Worm (Caenorhabditis elegans) whole organism, dauer: ENCODE data around the gene Y32G9B.1.

Experiments used
- unc-62 ChIP-seq: sonication (generic microtip); optimal IDR thresholded peaks from 2 replicates; lab custom pipeline; 2017; ENCODE audit warnings: missing biosample characterization, missing genetic modification reagents, missing genetic modification characterization

Gene Y32G9B.1

DNA sequence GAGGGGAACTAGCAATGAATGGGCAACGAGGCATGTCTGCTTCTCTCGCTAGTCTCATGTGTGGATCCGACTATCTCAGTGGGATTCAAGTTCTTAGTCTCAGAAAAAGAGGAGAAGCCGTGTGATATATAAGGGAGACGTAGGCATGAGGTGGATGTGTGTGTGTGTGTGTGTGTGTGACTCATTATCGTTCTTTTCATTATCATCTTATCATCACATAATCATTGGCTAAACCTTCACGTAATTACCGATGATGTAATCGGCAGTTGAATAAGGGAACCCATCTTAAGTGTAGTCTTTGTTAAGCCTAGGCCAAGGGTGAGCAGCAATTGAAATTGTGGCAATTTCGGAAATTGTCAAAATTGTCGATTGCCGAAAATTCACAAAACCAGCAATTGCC is at the start of gene Y32G9B.1:
Y32G9B.1 (minus strand) TSS at position 101 of the 400 bp plus-strand sequence.
- TF ChIP-seq unc-62 (GFP tag; lab: Kevin White, UChicago), result no peak

DNA sequence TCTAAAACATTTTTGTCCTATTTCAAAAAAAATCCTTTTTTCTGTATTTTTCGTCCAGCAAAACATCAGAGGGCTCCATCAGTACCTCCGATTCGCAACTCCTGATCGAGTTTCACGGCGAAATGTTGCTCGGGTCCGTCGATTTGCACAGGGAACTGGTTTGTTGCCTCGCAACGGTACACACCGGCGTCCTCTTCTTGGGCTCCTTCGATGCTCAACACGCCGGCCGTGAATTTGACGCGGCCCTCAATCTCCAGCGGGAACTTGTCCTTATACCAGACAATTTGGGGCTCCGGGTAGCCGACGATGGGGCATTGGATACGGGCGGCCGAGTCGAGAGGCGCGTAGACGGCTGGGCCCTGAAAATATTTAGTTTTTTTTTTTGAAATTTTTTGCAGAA is 48.2 kb upstream of the Y32G9B.1 start:
- no peak for TF ChIP-seq unc-62 (GFP tag; lab: Kevin White, UChicago)

DNA sequence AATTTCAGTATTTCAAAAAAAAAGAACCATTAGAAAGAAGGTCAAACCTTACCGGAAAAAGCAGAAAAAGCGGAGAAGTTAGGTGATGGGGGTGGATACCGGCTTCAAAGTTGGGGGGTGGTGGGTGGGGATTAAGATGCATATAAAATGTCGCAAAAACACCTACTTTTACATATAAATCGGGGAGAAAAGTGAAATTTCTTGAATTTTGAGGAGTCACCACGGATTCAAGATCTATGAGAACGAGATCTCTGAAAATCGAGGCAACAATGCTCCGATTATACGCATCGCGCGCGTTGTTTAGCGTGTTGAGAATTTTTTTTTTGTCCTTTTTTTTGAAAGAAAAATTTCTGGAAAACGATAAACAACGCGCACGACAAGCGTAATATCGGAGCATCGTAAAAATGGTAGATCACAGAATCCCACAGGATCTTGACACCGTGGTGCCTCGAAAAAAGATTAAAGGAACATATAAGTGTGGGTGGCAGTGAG is 45.7 kb upstream of the Y32G9B.1 start:
- no peak for TF ChIP-seq unc-62 (GFP tag; lab: Kevin White, UChicago)

DNA sequence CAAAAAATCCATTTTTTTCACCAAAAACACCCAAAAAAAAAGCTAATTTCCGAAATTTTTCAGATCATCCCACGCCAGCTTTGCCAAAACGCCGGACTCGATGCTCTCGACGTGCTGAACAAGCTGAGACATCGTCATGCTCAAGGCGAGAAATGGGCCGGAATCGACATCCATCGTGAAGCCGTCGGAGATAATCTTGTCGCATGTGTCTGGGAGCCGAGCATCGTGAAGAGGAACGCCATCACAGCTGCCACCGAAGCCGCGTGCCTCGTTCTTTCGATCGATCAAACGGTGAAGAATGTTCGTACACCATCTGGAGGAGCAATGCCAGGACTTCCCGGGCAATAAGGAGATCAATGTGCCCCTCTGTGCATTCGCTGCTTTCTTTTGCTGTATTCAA is 45.0 kb upstream of the Y32G9B.1 start:
- TF ChIP-seq unc-62 (GFP tag; lab: Kevin White, UChicago), result no peak

DNA sequence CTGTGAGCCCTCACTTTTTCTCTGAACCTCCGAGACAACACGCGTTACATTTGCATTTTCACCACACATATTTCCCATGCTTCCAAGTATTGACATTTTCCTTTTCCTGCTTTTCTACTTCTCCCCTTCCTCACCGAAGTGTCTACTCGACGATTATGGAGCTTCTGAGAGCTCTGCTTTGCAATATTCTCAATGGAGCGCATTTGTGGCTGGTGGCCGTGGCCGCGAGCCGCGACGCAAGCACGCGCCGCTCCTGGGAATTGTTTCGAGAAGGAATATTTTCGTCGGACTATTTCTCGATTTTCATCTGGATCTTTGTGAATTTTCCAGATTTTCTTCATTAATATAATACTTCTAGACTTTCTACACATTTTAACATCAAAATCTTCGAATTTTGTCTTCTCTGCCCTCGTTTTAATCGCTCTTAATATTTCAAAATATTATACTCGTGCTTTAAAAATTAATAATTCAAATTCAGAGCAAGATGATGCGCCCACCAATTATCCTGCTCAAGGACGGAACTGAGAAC is 42.0 kb upstream of the Y32G9B.1 start, which contains the start of the genes T10B5.4 and cct-7:
T10B5.4 (minus strand) TSS at position 40 of the 529 bp plus-strand sequence.
cct-7 (plus strand) TSS at position 479 of the 529 bp plus-strand sequence.
- TF ChIP-seq unc-62 (GFP tag; lab: Kevin White, UChicago), result no peak

DNA sequence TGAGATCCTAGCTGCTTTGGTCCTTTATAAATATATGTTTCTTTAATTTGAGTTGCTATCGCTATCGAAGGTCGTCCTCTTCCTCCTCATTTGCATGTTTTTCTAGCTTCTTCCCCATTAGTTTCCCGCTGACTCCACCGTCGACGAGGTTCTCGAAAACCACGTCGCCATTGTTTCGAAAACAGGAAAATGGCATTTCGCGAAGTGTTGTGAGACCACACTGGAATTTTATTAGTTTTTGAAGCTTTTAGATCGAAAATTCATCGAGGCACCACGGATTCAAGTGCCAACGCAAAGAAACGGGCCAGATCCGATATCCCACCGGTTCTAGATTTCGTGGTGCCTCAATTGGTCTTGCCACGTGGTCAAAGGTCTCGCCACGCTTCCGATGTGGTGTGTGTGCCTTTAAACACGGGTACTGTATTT is 40.7 kb upstream of the Y32G9B.1 start:
- no peak for TF ChIP-seq unc-62 (GFP tag; lab: Kevin White, UChicago)

DNA sequence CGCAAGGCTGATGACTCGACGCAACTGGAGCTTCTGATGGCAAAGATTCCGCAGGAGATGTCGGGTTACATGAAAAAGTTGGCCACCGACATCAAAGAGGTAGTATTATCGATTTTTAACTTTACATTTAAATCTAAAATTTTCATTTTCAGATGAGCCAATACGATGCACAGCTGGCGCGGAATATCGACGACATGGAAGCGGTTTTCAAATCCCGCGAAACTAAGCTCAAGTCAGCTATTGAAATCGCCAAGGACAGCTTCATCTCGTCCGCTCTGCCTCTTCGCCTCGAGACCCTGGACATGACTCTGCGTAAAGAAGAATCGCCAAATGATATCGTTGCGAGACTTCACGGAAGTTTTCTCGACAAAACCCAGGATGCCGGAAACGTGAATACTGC is 39.8 kb upstream of the Y32G9B.1 start, which contains the start of gene T10B5.3:
T10B5.3 (minus strand) TSS at position 101 of the 400 bp plus-strand sequence.
- TF ChIP-seq unc-62 (GFP tag; lab: Kevin White, UChicago), result no peak

DNA sequence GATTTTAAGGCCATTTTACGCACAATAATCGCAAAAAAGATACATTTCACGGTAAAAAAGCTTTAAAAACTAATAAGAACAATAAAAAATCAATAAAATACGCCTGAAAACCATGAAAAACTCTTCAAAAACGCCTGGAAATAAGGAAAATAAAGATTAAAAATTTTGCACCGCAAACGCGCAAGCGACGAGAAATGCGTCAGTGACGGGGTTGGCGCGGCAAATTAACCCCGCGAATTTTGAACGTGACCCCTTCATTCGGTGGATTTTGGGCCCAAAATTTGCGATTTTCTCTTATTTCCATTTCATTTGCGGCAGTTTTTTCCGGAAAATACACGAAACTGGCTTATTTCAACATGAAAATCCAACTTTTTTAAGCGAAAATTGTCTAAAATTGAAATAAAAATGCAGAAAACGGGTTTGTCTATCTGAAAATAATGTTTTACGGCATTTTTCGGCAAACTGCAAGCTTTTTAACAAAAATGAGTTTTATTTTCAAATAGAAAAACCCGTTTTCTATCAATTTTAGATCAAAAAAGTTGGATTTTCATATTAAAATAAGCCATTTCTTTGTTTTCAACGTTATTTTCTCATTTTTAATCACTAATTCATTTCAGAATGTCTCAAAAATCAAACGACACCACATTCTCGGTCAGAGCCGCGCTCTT is 38.9 kb upstream of the Y32G9B.1 start, which contains the start of gene knl-3:
knl-3 (plus strand) TSS at position 618 of the 668 bp plus-strand sequence.
- no peak for TF ChIP-seq unc-62 (GFP tag; lab: Kevin White, UChicago)

DNA sequence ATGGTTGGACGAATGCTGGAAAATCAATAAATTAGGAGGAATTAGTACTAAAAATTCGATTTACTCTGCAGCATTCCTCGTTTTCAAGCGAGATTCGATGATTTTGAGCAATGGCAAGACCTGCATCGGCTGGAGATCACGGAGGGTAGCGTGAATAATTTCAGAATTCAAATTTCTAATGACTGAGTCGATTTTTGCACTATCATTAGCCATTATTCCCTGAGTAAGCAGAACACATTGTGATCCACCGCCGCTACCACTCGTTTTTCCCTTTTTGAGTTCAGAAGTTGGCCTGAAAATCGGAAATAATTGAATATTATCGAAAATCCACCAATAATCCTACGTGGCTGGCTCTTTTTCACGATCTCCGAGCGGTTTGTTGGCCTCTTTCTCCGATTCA is 38.2 kb upstream of the Y32G9B.1 start:
- TF ChIP-seq unc-62 (GFP tag; lab: Kevin White, UChicago), result no peak

DNA sequence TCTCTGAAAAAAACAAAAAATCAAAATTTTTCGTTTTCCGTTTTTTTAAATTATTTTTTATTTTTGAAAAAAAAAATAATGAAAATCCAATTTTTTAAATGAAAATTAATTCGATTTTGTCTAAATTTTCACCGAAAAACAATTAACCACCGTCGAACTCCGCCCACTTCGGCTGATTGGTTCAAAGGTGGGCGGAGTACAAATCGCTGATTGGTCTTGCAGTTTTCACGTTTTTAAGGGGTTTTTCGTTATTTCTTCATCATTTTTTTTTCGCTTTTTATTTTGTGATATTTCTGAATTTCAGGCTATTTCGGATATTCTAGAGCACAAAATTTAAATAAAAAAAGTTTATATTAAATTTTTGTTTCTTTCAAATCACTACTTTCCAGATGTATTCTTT is 35.1 kb upstream of the Y32G9B.1 start:
- TF ChIP-seq unc-62 (GFP tag; lab: Kevin White, UChicago), result no peak

DNA sequence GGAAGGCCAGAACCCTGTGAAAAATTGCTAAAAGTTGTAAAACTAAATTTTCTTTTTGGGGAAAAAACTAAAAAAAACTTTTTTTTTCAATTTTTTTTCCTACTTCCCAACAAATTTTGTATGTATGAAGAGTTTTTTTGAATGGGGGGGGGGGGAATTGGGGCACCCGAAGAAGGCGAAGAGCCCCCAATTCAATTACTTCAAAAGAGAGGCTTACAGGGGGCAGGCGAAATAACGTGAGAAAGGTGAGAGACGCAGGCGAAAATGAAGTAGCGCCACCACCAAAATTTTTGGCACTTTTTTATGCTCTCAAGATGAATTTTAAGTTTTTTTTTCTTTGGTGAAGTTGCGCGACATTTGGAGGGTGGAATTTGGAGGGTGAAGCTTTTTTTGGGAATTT is 33.1 kb upstream of the Y32G9B.1 start:
- TF ChIP-seq unc-62 (GFP tag; lab: Kevin White, UChicago), result no peak

DNA sequence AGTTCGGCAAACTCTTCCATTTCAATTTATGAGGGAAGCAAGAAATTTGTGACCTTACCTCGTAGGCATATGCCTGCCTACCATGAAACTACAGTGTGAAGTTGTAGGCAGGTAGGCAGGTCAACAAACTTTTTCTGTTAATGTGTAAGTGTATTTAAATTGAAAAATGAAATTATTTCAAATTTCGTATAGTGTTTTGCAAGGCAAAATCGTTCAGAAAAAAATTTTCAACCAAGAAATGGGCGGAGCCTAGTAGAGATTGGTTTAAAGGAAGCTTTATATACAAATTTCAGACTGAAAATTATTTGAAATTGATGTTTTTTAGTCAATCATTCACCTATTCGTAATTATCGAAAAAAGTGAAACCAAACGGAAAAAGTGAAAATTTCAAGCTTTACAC is 28.0 kb upstream of the Y32G9B.1 start:
- no peak for TF ChIP-seq unc-62 (GFP tag; lab: Kevin White, UChicago)

DNA sequence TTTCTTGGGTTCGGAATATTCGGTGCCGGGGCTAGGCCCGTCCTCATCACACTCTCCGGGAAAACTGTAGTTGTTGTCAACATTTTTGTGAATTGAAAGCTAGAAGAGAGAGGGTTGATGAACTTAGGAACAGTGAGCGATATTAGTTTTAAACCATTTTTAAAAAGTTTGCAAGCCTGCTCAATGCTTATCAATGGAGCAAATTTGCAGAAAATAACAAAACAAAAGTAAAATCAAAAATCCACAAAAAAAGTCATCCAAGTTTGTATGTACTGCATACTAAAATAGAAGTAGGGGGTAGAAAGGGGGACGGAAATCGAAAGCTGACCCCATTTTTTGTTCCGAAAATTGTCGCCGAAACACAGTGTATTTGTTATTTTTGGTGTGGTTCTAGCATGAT is 26.3 kb upstream of the Y32G9B.1 start, which contains the start of gene T10B5.10:
T10B5.10 (minus strand) TSS at position 101 of the 400 bp plus-strand sequence.
- no peak for TF ChIP-seq unc-62 (GFP tag; lab: Kevin White, UChicago)

DNA sequence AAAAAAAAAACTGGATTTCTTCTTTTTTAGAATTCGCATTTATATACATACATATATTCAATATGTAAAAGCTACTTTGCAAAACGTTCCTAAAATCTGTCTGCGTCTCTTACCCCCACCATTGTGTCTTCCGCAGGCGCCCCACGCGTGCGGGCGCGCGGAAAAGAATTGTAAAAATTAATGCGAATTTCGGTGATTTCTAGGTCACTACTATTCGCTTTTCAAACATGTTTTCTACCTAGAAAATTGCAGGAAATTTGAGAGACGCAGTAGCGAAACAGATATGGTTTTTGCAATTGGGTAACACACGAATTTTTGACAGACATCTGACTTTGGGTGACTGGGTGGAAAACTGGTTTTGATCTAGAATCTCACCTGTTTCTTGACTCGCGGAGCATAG is 25.2 kb upstream of the Y32G9B.1 start:
- TF ChIP-seq unc-62 (GFP tag; lab: Kevin White, UChicago), result no peak

DNA sequence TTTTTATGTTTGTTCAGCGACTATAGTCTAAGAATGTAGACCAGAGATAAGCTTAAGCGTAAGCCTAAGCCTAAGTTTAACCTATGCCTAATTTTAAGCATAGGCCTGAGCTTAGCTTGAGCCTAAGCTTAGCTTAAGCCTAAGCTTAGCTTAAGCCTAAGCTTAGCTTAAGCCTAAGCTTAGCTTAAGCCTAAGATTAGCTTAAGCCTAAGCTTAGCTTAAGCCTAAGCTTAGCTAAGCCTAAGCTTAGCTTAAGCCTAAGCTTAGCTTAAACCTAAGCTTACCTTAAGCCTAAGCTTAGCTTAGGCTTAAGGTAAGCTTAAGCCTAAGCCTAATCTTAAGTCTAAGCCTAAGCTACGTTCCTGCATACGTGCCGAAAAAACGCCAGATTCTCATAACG is 18.7 kb upstream of the Y32G9B.1 start:
- TF ChIP-seq unc-62 (GFP tag; lab: Kevin White, UChicago), result no peak

DNA sequence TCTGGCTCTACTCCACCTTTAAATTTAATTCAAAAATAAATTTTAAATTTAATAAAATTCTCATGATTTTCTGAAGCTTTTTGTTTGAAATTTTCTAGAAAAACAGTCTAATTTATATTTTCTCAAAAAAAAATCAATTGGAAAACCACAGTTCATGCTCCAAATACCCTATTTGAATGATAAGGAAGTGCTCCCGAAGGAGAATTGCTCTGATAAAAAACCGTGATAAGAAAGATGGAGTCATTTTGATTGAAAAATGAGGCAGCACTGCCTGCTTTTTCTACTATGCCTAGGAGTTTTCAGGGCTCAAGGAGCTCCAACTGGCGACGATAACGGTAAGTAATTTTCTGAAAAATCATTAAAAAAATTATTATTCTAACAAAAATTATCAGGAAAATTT is 16.1 kb upstream of the Y32G9B.1 start, which contains the start of gene T10B5.7:
T10B5.7 (plus strand) TSS at position 225 of the 400 bp plus-strand sequence.
- no peak for TF ChIP-seq unc-62 (GFP tag; lab: Kevin White, UChicago)
